Worm (Caenorhabditis elegans): ENCODE results near the gene lars-1.

DNA sequence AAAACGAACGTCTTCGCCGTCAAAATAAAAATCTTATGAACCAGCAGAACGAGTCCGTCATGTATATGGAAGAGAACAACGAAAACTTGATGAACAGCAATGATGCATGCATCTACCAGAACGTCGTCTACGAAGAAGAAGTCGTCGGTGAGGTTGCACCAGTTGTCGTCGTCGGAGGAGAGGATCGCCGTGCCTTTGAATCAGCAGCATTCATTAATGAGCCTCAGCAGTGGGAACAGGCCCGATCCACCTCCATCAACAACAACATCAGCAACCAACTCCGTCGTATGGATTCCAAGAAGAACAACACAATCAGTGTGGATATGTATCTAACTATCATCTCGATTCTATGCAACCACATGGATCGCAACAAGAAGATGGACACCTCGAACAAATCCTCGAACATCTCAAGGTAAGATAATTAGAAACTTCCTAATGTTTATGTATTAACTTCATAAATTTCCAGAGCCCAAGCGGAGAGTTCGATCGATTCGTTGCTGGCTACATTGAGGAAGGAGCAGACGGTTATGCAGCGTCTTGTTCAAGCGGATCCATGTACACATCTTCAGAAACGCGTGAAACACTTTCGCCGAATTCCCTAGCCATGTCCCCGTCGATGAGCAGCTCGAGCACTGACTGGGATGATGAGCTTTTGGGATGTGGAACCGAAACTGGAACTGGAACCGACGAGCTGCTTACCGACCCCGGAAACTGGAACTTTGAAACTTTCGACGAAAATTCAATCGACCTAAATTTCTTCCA is 7.9 kb upstream of the lars-1 start:
- TF ChIP-seq F13C5.2 (tag; optimal IDR thresholded peaks at IDR 0.05) (no peak), ama-1 (optimal IDR thresholded peaks at IDR 0.05) (no peak), scrt-1 (GFP tag; IDR thresholded peaks at IDR 0.05) (no peak), ceh-13 (GFP tag; optimal IDR thresholded peaks at IDR 0.05) (no peak), sea-1 (GFP tag; conservative IDR thresholded peaks at IDR 0.05) (no peak), aly-1 (tag; optimal IDR thresholded peaks at IDR 0.05) (no peak), ets-7 (tag; optimal IDR thresholded peaks at IDR 0.05) (no peak), tbx-11 (GFP tag; IDR thresholded peaks at IDR 0.05) (no peak), flt-1 (GFP tag; IDR thresholded peaks at IDR 0.05) (no peak), ceh-36 (tag; optimal IDR thresholded peaks at IDR 0.05) (no peak), tbx-37 (GFP tag; conservative IDR thresholded peaks at IDR 0.05) (no peak), hnd-1 (tag; optimal IDR thresholded peaks at IDR 0.05) (no peak), hmg-4 (GFP tag; optimal IDR thresholded peaks at IDR 0.05) (no peak), hmbx-1 (tag; optimal IDR thresholded peaks at IDR 0.05) (no peak)
